Worm (Caenorhabditis elegans) whole organism, L4 larva: ENCODE data around the gene scrm-5.

Experiments
- T20F7.1 ChIP-seq: fragments of 200-800 bp; sonication (Bioruptor generic); optimal IDR thresholded peaks from 2 replicates; lab custom pipeline; 2018; ENCODE audit warnings: mild to moderate bottlenecking, missing genetic modification characterization, missing compliant biosample characterization
- ama-1 ChIP-seq: fragments of 150-350 bp; optimal IDR thresholded peaks from 2 replicates; lab custom pipeline; 2014; ENCODE audit warnings: inconsistent platforms, mixed read lengths
- dmd-6 ChIP-seq: fragments of 200-800 bp; sonication (Bioruptor generic); IDR thresholded peaks from 2 replicates; pipeline ENCODE4 v1.3.6; 2022; ENCODE audit warnings: missing genetic modification reagents, missing genetic modification characterization, missing compliant biosample characterization
- fkh-10 ChIP-seq: fragments of 150-350 bp; optimal IDR thresholded peaks from 2 replicates; lab custom pipeline; 2014; ENCODE audit warnings: missing biosample characterization, missing genetic modification reagents, missing genetic modification characterization
- lin-13 ChIP-seq: fragments of 150-350 bp; optimal IDR thresholded peaks from 2 replicates; lab custom pipeline; 2014; ENCODE audit warnings: missing biosample characterization, missing genetic modification reagents, missing genetic modification characterization
- lir-3 ChIP-seq: sonication (generic microtip); optimal IDR thresholded peaks from 2 replicates; lab custom pipeline; 2016; ENCODE audit warnings: mild to moderate bottlenecking, missing genetic modification characterization, missing compliant biosample characterization
- nhr-28 ChIP-seq: fragments of 150-350 bp; optimal IDR thresholded peaks from 2 replicates; lab custom pipeline; 2014; ENCODE audit warnings: missing biosample characterization, missing genetic modification characterization
- nhr-48 ChIP-seq: sonication (generic microtip); optimal IDR thresholded peaks from 2 replicates; lab custom pipeline; 2016; ENCODE audit warnings: mild to moderate bottlenecking, missing genetic modification characterization, missing compliant biosample characterization
- pqm-1 ChIP-seq: sonication (generic microtip); optimal IDR thresholded peaks from 2 replicates; lab custom pipeline; 2017; ENCODE audit warnings: missing biosample characterization, missing genetic modification characterization
- unc-39 ChIP-seq: sonication (generic microtip); optimal IDR thresholded peaks from 2 replicates; lab custom pipeline; 2017; ENCODE audit warnings: missing biosample characterization, missing genetic modification characterization
- unc-62 ChIP-seq, 3 experiments: fragments of 150-350 bp in 1 of 3; sonication (generic microtip); optimal IDR thresholded peaks in 2 of 3; peaks in 1 of 3; 1 replicate in 1 of 3; 2 replicates in 2 of 3; lab custom pipeline; 2014 to 2017; ENCODE audit warnings: missing biosample characterization in 3 of 3, missing genetic modification characterization in 3 of 3, missing genetic modification reagents in 3 of 3, missing genotype in 1 of 3
- zfp-2 ChIP-seq: sonication (generic microtip); optimal IDR thresholded peaks from 2 replicates; lab custom pipeline; 2016; ENCODE audit warnings: mild to moderate bottlenecking, missing genetic modification characterization, missing compliant biosample characterization

ce11 chrIV:4173789-4174188 is 11.6 kb downstream of the scrm-5 start, which contains the start of gene rnp-3:
- TF ChIP-seq lir-3, result no peak
- no peak for TF ChIP-seq pqm-1 (tag; lab: Kevin White, UChicago)
- no peak for TF ChIP-seq nhr-48 (tag; lab: Kevin White, UChicago)
- TF ChIP-seq lin-13, result no peak
- TF ChIP-seq unc-62 (GFP tag; optimal IDR thresholded peaks at IDR 0.05 in 1 of 2; lab: Kevin White, UChicago), result no peak
- TF ChIP-seq unc-62 (tag; optimal IDR thresholded peaks at IDR 0.05; lab: Kevin White, UChicago), result no peak
- TF ChIP-seq nhr-28, result no peak
- TF ChIP-seq ama-1 (lab: Kevin White, UChicago), result no peak
- TF ChIP-seq dmd-6 (GFP tag; lab: Robert Waterston, UW), result no peak
- no peak for TF ChIP-seq fkh-10 (GFP tag; lab: Kevin White, UChicago)
- TF ChIP-seq T20F7.1 (GFP tag; lab: Kevin White, UChicago), result no peak
- TF ChIP-seq zfp-2 (tag; lab: Kevin White, UChicago), result no peak
- no peak for TF ChIP-seq unc-39 (tag; lab: Kevin White, UChicago)
